Fruit fly (Drosophila melanogaster) whole organism, pupa: ENCODE results near the gene CG43221.

ENCODE experiments used
- CG34367 ChIP-seq: fragments of 200-800 bp; sonication (Bioruptor generic); optimal IDR thresholded peaks from 2 replicates; lab custom pipeline; 2018; ENCODE audit warnings: missing biosample characterization, mild to moderate bottlenecking, missing genetic modification characterization
- Snoo ChIP-seq: fragments of 200-800 bp; sonication (Bioruptor generic); optimal IDR thresholded peaks from 3 replicates; lab custom pipeline; 2017; ENCODE audit warnings: missing biosample characterization, mild to moderate bottlenecking, missing genetic modification characterization, inconsistent platforms

DNA sequence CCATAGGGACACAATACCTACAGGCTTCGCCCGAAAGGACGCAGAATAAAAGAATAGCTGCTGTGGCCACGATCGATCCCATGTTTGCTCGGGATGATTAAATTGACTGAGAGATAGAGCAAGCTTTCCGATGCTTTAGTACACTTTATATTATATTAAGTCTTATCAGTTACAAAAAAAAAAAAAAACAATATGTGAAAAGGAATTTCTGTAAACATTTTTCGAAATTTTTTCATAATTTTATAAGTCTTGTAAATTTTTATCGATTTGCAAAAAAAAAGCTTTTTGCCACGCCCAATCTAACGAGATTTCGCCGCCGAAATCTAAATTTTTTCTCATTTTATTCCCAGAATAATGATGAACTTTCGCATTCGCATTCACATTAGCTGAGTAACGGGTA lies 27.6 kb upstream of the CG43221 start, which contains the start of gene CG18563:
- no peak for TF ChIP-seq CG34367
- TF ChIP-seq Snoo (tag; lab: Kevin White, UChicago), result no peak
